Worm (Caenorhabditis elegans) whole organism, L2 larva: ENCODE results near the gene eif-2A.
A peak's percentile ranks its signal among the peaks of the same experiment; 100 is the strongest.

Experiments used
- C34F6.9 ChIP-seq: fragments of 150-350 bp; optimal IDR thresholded peaks from 2 replicates; lab custom pipeline; 2014; ENCODE audit warnings: missing biosample characterization, missing genetic modification characterization
- F13H6.1 ChIP-seq: sonication (generic microtip); optimal IDR thresholded peaks from 2 replicates; lab custom pipeline; 2016; ENCODE audit warnings: missing genetic modification characterization, missing compliant biosample characterization
- R02D3.7 ChIP-seq: fragments of 150-350 bp; optimal IDR thresholded peaks from 2 replicates; lab custom pipeline; 2014; ENCODE audit warnings: missing biosample characterization, missing genetic modification characterization
- Y55F3AM.14 ChIP-seq: fragments of 200-800 bp; sonication (Bioruptor generic); optimal IDR thresholded peaks from 2 replicates; lab custom pipeline; 2018; ENCODE audit warnings: mild to moderate bottlenecking, missing genetic modification characterization, missing compliant biosample characterization
- ZK546.5 ChIP-seq: sonication (generic microtip); optimal IDR thresholded peaks from 2 replicates; lab custom pipeline; 2017; ENCODE audit warnings: missing biosample characterization, missing genetic modification characterization
- alr-1 ChIP-seq: fragments of 150-350 bp; optimal IDR thresholded peaks from 2 replicates; lab custom pipeline; 2014; ENCODE audit warnings: missing biosample characterization, missing genetic modification characterization
- aly-2 ChIP-seq: fragments of 150-350 bp; optimal IDR thresholded peaks from 2 replicates; lab custom pipeline; 2014; ENCODE audit warnings: missing biosample characterization, missing genetic modification characterization
- ama-1 ChIP-seq: fragments of 150-350 bp; optimal IDR thresholded peaks from 2 replicates; lab custom pipeline; 2018; ENCODE audit warnings: inconsistent platforms
- blmp-1 ChIP-seq: sonication (generic microtip); optimal IDR thresholded peaks from 2 replicates; lab custom pipeline; 2017; ENCODE audit warnings: missing genetic modification characterization, mild to moderate bottlenecking, missing compliant biosample characterization, antibody characterized with exemption, moderate library complexity; ENCODE audit not compliant: insufficient read depth
- ceh-16 ChIP-seq: fragments of 150-350 bp; optimal IDR thresholded peaks from 2 replicates; lab custom pipeline; 2014; ENCODE audit warnings: missing biosample characterization, missing genetic modification characterization
- ceh-82 ChIP-seq: fragments of 150-350 bp; optimal IDR thresholded peaks from 2 replicates; lab custom pipeline; 2014; ENCODE audit warnings: missing biosample characterization, missing genetic modification characterization
- crh-2 ChIP-seq: sonication (generic microtip); optimal IDR thresholded peaks from 2 replicates; lab custom pipeline; 2017; ENCODE audit warnings: missing biosample characterization, missing genetic modification characterization
- dmd-4 ChIP-seq: sonication (generic microtip); optimal IDR thresholded peaks from 2 replicates; lab custom pipeline; 2017; ENCODE audit warnings: missing biosample characterization, missing genetic modification characterization
- egl-27 ChIP-seq: sonication (generic microtip); optimal IDR thresholded peaks from 3 replicates; lab custom pipeline; 2017; ENCODE audit warnings: missing biosample characterization, missing genetic modification reagents, missing genetic modification characterization
- elt-1 ChIP-seq: fragments of 150-350 bp; optimal IDR thresholded peaks from 2 replicates; lab custom pipeline; 2014; ENCODE audit warnings: missing biosample characterization, missing genetic modification characterization
- elt-3 ChIP-seq: sonication (generic microtip); optimal IDR thresholded peaks from 2 replicates; lab custom pipeline; 2017; ENCODE audit warnings: missing biosample characterization, missing genetic modification characterization
- fos-1 ChIP-seq: fragments of 150-350 bp; optimal IDR thresholded peaks from 2 replicates; lab custom pipeline; 2014; ENCODE audit warnings: missing biosample characterization, missing genetic modification characterization
- gmeb-1 ChIP-seq: fragments of 150-350 bp; optimal IDR thresholded peaks from 2 replicates; lab custom pipeline; 2014; ENCODE audit warnings: missing biosample characterization, missing genetic modification characterization
- lin-11 ChIP-seq: fragments of 150-350 bp; sonication (generic microtip); optimal IDR thresholded peaks from 2 replicates; lab custom pipeline; 2014; ENCODE audit warnings: missing biosample characterization, missing genetic modification characterization, inconsistent platforms, mixed read lengths
- lin-13 ChIP-seq: fragments of 150-350 bp; optimal IDR thresholded peaks from 2 replicates; lab custom pipeline; 2014; ENCODE audit warnings: missing biosample characterization, missing genetic modification reagents, missing genetic modification characterization
- lin-39 ChIP-seq: fragments of 150-350 bp; optimal IDR thresholded peaks from 2 replicates; lab custom pipeline; 2014; ENCODE audit warnings: missing biosample characterization, missing genetic modification reagents, missing genetic modification characterization
- lsy-2 ChIP-seq, 2 experiments: fragments of 150-350 bp in 1 of 2; sonication (generic microtip) in 1 of 2; optimal IDR thresholded peaks; 2 replicates each; lab custom pipeline; 2014 to 2017; ENCODE audit warnings: missing biosample characterization in 2 of 2, missing genetic modification characterization in 2 of 2
- mab-5 ChIP-seq: fragments of 150-350 bp; optimal IDR thresholded peaks from 2 replicates; lab custom pipeline; 2014; ENCODE audit warnings: missing biosample characterization, missing genetic modification characterization
- mbf-1 ChIP-seq: sonication (generic microtip); optimal IDR thresholded peaks from 2 replicates; lab custom pipeline; 2017; ENCODE audit warnings: missing biosample characterization, missing genetic modification characterization
- mdl-1 ChIP-seq, 2 experiments: fragments of 150-350 bp in 1 of 2; sonication (generic microtip) in 1 of 2; optimal IDR thresholded peaks; 2 replicates each; lab custom pipeline; 2017; ENCODE audit warnings: missing biosample characterization in 2 of 2, missing genetic modification characterization in 2 of 2
- nhr-10 ChIP-seq: sonication (generic microtip); optimal IDR thresholded peaks from 2 replicates; lab custom pipeline; 2017; ENCODE audit warnings: missing biosample characterization, missing genetic modification characterization
- nhr-11 ChIP-seq: fragments of 150-350 bp; optimal IDR thresholded peaks from 2 replicates; lab custom pipeline; 2014; ENCODE audit warnings: missing biosample characterization, missing genetic modification characterization
- nhr-12 ChIP-seq: fragments of 150-350 bp; optimal IDR thresholded peaks from 2 replicates; lab custom pipeline; 2014; ENCODE audit warnings: missing biosample characterization, missing genetic modification characterization
- nhr-129 ChIP-seq: fragments of 150-350 bp; optimal IDR thresholded peaks from 2 replicates; lab custom pipeline; 2014; ENCODE audit warnings: missing biosample characterization, missing genetic modification characterization
- nhr-21 ChIP-seq: fragments of 150-350 bp; optimal IDR thresholded peaks from 2 replicates; lab custom pipeline; 2014; ENCODE audit warnings: missing biosample characterization, missing genetic modification characterization
- nhr-23 ChIP-seq: fragments of 150-350 bp; optimal IDR thresholded peaks from 2 replicates; lab custom pipeline; 2014; ENCODE audit warnings: missing biosample characterization, missing genetic modification reagents, missing genetic modification characterization
- nhr-237 ChIP-seq: fragments of 150-350 bp; optimal IDR thresholded peaks from 2 replicates; lab custom pipeline; 2014; ENCODE audit warnings: missing biosample characterization, missing genetic modification characterization
- nhr-25 ChIP-seq: fragments of 150-350 bp; sonication (generic microtip); optimal IDR thresholded peaks from 3 replicates; lab custom pipeline; 2014; ENCODE audit warnings: missing biosample characterization, missing genetic modification characterization
- nhr-6 ChIP-seq: fragments of 150-350 bp; optimal IDR thresholded peaks from 2 replicates; lab custom pipeline; 2014; ENCODE audit warnings: missing biosample characterization, missing genetic modification characterization
- nhr-77 ChIP-seq: fragments of 150-350 bp; optimal IDR thresholded peaks from 2 replicates; lab custom pipeline; 2014; ENCODE audit warnings: missing biosample characterization, missing genetic modification characterization
- peb-1 ChIP-seq: fragments of 150-350 bp; optimal IDR thresholded peaks from 2 replicates; lab custom pipeline; 2014; ENCODE audit warnings: missing biosample characterization, missing genetic modification characterization
- sem-4 ChIP-seq: fragments of 150-350 bp; optimal IDR thresholded peaks from 2 replicates; lab custom pipeline; 2014; ENCODE audit warnings: missing biosample characterization, missing genetic modification reagents, missing genetic modification characterization
- skn-1 ChIP-seq: sonication (generic microtip); optimal IDR thresholded peaks from 2 replicates; lab custom pipeline; 2017; ENCODE audit warnings: missing biosample characterization, missing genetic modification characterization
- sma-3 ChIP-seq: sonication (generic microtip); optimal IDR thresholded peaks from 2 replicates; lab custom pipeline; 2016; ENCODE audit warnings: missing genetic modification reagents, missing genetic modification characterization, missing compliant biosample characterization
- sma-9 ChIP-seq, 2 experiments: fragments of 150-350 bp in 1 of 2; sonication (generic microtip) in 1 of 2; optimal IDR thresholded peaks; 2 replicates each; lab custom pipeline; 2014 to 2016; ENCODE audit warnings: missing genetic modification characterization in 2 of 2, mild to moderate bottlenecking in 1 of 2, missing biosample characterization in 1 of 2, missing compliant biosample characterization in 1 of 2, missing genetic modification reagents in 1 of 2, moderate library complexity in 1 of 2
- snpc-4 ChIP-seq: fragments of 150-350 bp; optimal IDR thresholded peaks from 2 replicates; lab custom pipeline; 2014; ENCODE audit warnings: missing biosample characterization, missing genetic modification characterization
- unc-39 ChIP-seq: fragments of 150-350 bp; optimal IDR thresholded peaks from 2 replicates; lab custom pipeline; 2014; ENCODE audit warnings: missing biosample characterization, missing genetic modification characterization
- unc-55 ChIP-seq: fragments of 150-350 bp; sonication (generic microtip); optimal IDR thresholded peaks from 3 replicates; lab custom pipeline; 2014; ENCODE audit warnings: missing biosample characterization, missing genetic modification reagents, missing genetic modification characterization
- unc-62 ChIP-seq: fragments of 150-350 bp; optimal IDR thresholded peaks from 2 replicates; lab custom pipeline; 2014; ENCODE audit warnings: missing biosample characterization, missing genetic modification reagents, missing genetic modification characterization
- zag-1 ChIP-seq: fragments of 150-350 bp; optimal IDR thresholded peaks from 2 replicates; lab custom pipeline; 2014; ENCODE audit warnings: missing biosample characterization, missing genetic modification characterization
- ztf-1 ChIP-seq: fragments of 200-800 bp; sonication (Bioruptor generic); conservative IDR thresholded peaks from 2 replicates; pipeline ENCODE4 v1.3.6; 2022; ENCODE audit warnings: missing genetic modification characterization, missing compliant biosample characterization
- ztf-11 ChIP-seq: sonication (generic microtip); optimal IDR thresholded peaks from 2 replicates; lab custom pipeline; 2017; ENCODE audit warnings: missing biosample characterization, missing genetic modification characterization
- ztf-4 ChIP-seq: fragments of 150-350 bp; optimal IDR thresholded peaks from 2 replicates; lab custom pipeline; 2014; ENCODE audit warnings: missing biosample characterization, missing genetic modification characterization

The eif-2A gene

ce11 chrII:10388041-10388706, 28.4 kb upstream of the eif-2A start:
- TF ChIP-seq ceh-16 (tag; lab: Kevin White, UChicago) (no peak), lsy-2 (tag; optimal IDR thresholded peaks at IDR 0.05; lab: Kevin White, UChicago) (peak; percentile 14 to 86), ztf-1 (GFP tag; lab: Robert Waterston, UW) (no peak), mbf-1 (tag; lab: Kevin White, UChicago) (no peak), ztf-4 (tag; lab: Kevin White, UChicago) (peak; percentile 75), lin-13 (GFP tag; lab: Kevin White, UChicago) (peak; percentile 74), elt-3 (tag; lab: Kevin White, UChicago) (no peak), egl-27 (peak; percentile 31), ZK546.5 (tag; lab: Kevin White, UChicago) (peak; percentile 7), ceh-82 (tag; lab: Kevin White, UChicago) (no peak), blmp-1 (tag; lab: Kevin White, UChicago) (no peak), nhr-25 (tag; lab: Kevin White, UChicago) (peak; percentile 76), sem-4 (peak; percentile 90), mdl-1 (tag; optimal IDR thresholded peaks at IDR 0.05; lab: Kevin White, UChicago) (no peak), lin-39 (tag; lab: Kevin White, UChicago) (no peak), F13H6.1 (tag; lab: Kevin White, UChicago) (peak; percentile 79), zag-1 (tag; lab: Kevin White, UChicago) (no peak), unc-39 (no peak), C34F6.9 (tag; lab: Kevin White, UChicago) (peak; percentile 76), elt-1 (no peak), Y55F3AM.14 (GFP tag; lab: Kevin White, UChicago) (no peak), nhr-10 (no peak), nhr-11 (tag; lab: Kevin White, UChicago) (no peak), nhr-21 (tag; lab: Kevin White, UChicago) (peak; percentile 58), peb-1 (tag; lab: Kevin White, UChicago) (no peak), nhr-129 (tag; lab: Kevin White, UChicago) (peak; percentile 27), ama-1 (lab: Kevin White, UChicago) (peak; percentile 50), nhr-23 (no peak), nhr-77 (tag; lab: Kevin White, UChicago) (no peak), sma-3 (peak; percentile 83), gmeb-1 (tag; lab: Kevin White, UChicago) (peak; percentile 69), ztf-11 (tag; lab: Kevin White, UChicago) (no peak), dmd-4 (tag; lab: Kevin White, UChicago) (no peak), fos-1 (peak; percentile 64), skn-1 (tag; lab: Kevin White, UChicago) (no peak), alr-1 (tag; lab: Kevin White, UChicago) (no peak), aly-2 (tag; lab: Kevin White, UChicago) (no peak), lin-11 (tag; lab: Kevin White, UChicago) (peak; percentile 33), nhr-6 (tag; lab: Kevin White, UChicago) (peak; percentile 32), crh-2 (tag; lab: Kevin White, UChicago) (peak; percentile 73), snpc-4 (peak; percentile 24), nhr-12 (no peak), mab-5 (peak; percentile 41), unc-55 (peak; percentile 75), unc-62 (GFP tag; lab: Kevin White, UChicago) (no peak), sma-9 (GFP tag; optimal IDR thresholded peaks at IDR 0.05; lab: Kevin White, UChicago) (peak; percentile 67), sma-9 (tag; optimal IDR thresholded peaks at IDR 0.05; lab: Kevin White, UChicago) (no peak), R02D3.7 (tag; lab: Kevin White, UChicago) (peak; percentile 94), nhr-237 (tag; lab: Kevin White, UChicago) (no peak)
